Worm (Caenorhabditis elegans): ENCODE data around the gene C07G3.8.

DNA sequence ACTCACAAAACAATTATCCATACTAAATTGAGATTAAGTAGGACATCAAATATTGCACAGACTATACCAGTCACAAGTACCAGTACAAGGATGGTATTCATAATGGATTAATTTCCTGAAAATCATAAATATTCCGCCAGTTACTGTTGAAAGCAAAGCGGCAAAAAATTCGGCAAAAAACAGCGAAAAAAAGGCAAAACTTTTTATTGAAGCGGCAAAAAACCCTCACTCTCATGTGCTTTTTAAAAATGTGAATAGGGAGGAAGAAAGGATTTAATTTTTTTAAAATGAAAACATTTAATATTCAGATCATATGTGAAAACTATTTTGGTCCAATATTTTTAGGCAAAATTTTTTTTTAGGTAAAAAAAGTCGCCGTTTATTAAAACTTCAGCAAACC is 31.2 kb downstream of the C07G3.8 start, which contains the start of gene srbc-29:
- no peak for TF ChIP-seq pag-3 (tag; optimal IDR thresholded peaks at IDR 0.05; ENCODE audit: borderline replicate concordance, insufficient read depth)
- TF ChIP-seq elt-3 (tag; optimal IDR thresholded peaks at IDR 0.05): no peak
- TF ChIP-seq ztf-11 (tag; optimal IDR thresholded peaks at IDR 0.05): no peak
- TF ChIP-seq ama-1 (optimal IDR thresholded peaks at IDR 0.05): no peak
- no peak for TF ChIP-seq fkh-4 (tag; optimal IDR thresholded peaks at IDR 0.05; ENCODE audit: borderline replicate concordance)
- no peak for TF ChIP-seq efl-3 (GFP tag; optimal IDR thresholded peaks at IDR 0.05)
- TF ChIP-seq fos-1 (tag; optimal IDR thresholded peaks at IDR 0.05): no peak

Measured in whole organism, L1 larva.